Worm (Caenorhabditis elegans) whole organism, midembryonic: ENCODE measurements around the gene R09H10.6.

Source experiments
- T22C8.4 ChIP-seq: fragments of 200-800 bp; sonication (Bioruptor generic); IDR thresholded peaks from 2 replicates; pipeline ENCODE4 v1.3.6; 2022; ENCODE audit warnings: missing genetic modification characterization, missing compliant biosample characterization
- med-1 ChIP-seq: sonication (generic microtip); optimal IDR thresholded peaks from 2 replicates; lab custom pipeline; 2017; ENCODE audit warnings: missing genetic modification characterization, mild to moderate bottlenecking, missing compliant biosample characterization, antibody characterized with exemption, missing genetic modification reagents; ENCODE audit not compliant: insufficient read depth
- ref-1 ChIP-seq: fragments of 200-800 bp; sonication (Bioruptor generic); conservative IDR thresholded peaks from 2 replicates; pipeline ENCODE4 v1.3.6; 2022; ENCODE audit warnings: missing genetic modification reagents, missing genetic modification characterization, missing compliant biosample characterization
- tab-1 ChIP-seq: fragments of 200-800 bp; sonication (Bioruptor generic); IDR thresholded peaks from 2 replicates; pipeline ENCODE4 v1.3.6; 2022; ENCODE audit warnings: missing genetic modification characterization, missing compliant biosample characterization

DNA sequence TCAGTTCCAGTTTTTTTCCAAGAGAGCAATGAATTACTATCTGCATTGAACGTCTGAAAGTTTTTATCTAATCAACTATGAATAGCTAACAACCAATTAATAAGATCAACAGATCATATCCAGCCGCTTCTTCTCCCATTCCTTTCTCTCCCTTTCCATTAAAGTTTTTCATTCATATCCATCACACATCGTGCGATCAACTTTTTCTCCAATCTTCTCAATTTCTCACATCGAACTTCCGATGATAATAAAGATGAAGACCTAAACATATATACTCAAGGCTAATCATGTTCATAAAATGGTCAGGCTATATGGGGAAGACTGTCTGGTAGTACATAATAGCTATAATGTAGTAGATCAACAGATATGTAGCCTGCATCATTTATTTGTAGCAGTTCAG lies 3.9 kb downstream of the R09H10.6 start:
- TF ChIP-seq T22C8.4 (GFP tag; lab: Robert Waterston, UW) (no peak), tab-1 (GFP tag; lab: Robert Waterston, UW) (no peak), ref-1 (GFP tag; lab: Robert Waterston, UW) (no peak), med-1 (GFP tag; lab: Kevin White, UChicago) (no peak)
